Fruit fly (Drosophila melanogaster) whole organism, pupa: ENCODE data around the gene SmydA-2.

Experiments used
- CG10348 ChIP-seq: fragments of 200-800 bp; sonication (Bioruptor generic); IDR thresholded peaks from 2 replicates; pipeline ENCODE4 v1.3.6; 2022; ENCODE audit warnings: missing biosample characterization, missing genetic modification characterization
- CG12605 ChIP-seq: fragments of 200-800 bp; sonication (Bioruptor generic); IDR thresholded peaks from 2 replicates; pipeline ENCODE4 v1.3.6; 2022; ENCODE audit warnings: missing biosample characterization, missing genetic modification characterization
- CG13204 ChIP-seq: fragments of 200-800 bp; sonication (Bioruptor generic); optimal IDR thresholded peaks from 2 replicates; lab custom pipeline; 2018; ENCODE audit warnings: missing biosample characterization, mild to moderate bottlenecking, missing genetic modification characterization, moderate library complexity
- CG14655 ChIP-seq: fragments of 200-800 bp; sonication (Bioruptor generic); optimal IDR thresholded peaks from 3 replicates; lab custom pipeline; 2017; ENCODE audit warnings: mild to moderate bottlenecking, missing biosample characterization, missing genetic modification reagents, missing genetic modification characterization
- CG15710 ChIP-seq: fragments of 200-800 bp; sonication (Bioruptor generic); optimal IDR thresholded peaks from 2 replicates; lab custom pipeline; 2018; ENCODE audit warnings: missing biosample characterization, mild to moderate bottlenecking, missing genetic modification characterization, moderate library complexity
- CG17806 ChIP-seq: fragments of 200-800 bp; sonication (Bioruptor generic); optimal IDR thresholded peaks from 2 replicates; lab custom pipeline; 2018; ENCODE audit warnings: missing biosample characterization, mild to moderate bottlenecking, missing genetic modification characterization, moderate library complexity
- CG32121 ChIP-seq: fragments of 200-800 bp; sonication (Bioruptor generic); IDR thresholded peaks from 2 replicates; pipeline ENCODE4 v1.3.6; 2022; ENCODE audit warnings: missing biosample characterization, missing genetic modification characterization
- CG34367 ChIP-seq: fragments of 200-800 bp; sonication (Bioruptor generic); optimal IDR thresholded peaks from 2 replicates; lab custom pipeline; 2018; ENCODE audit warnings: missing biosample characterization, mild to moderate bottlenecking, missing genetic modification characterization
- CG4496 ChIP-seq: fragments of 200-800 bp; sonication (Bioruptor generic); IDR thresholded peaks from 3 replicates; pipeline ENCODE4 v1.3.6; 2022; ENCODE audit warnings: missing biosample characterization, missing genetic modification characterization
- CG8159 ChIP-seq: fragments of 200-800 bp; sonication (Bioruptor generic); optimal IDR thresholded peaks from 3 replicates; lab custom pipeline; 2018; ENCODE audit warnings: missing biosample characterization, mild to moderate bottlenecking, missing genetic modification characterization, moderate library complexity
- CG8301 ChIP-seq: fragments of 200-800 bp; sonication (Bioruptor generic); optimal IDR thresholded peaks from 2 replicates; lab custom pipeline; 2018; ENCODE audit warnings: missing biosample characterization, mild to moderate bottlenecking, missing genetic modification characterization
- CG9948 ChIP-seq: fragments of 200-800 bp; sonication (Bioruptor generic); optimal IDR thresholded peaks from 2 replicates; lab custom pipeline; 2018; ENCODE audit warnings: missing biosample characterization, mild to moderate bottlenecking, missing genetic modification characterization, moderate library complexity
- D1 ChIP-seq: fragments of 200-800 bp; sonication (Bioruptor generic); optimal IDR thresholded peaks from 2 replicates; lab custom pipeline; 2018; ENCODE audit warnings: missing biosample characterization, mild to moderate bottlenecking, missing genetic modification characterization, moderate library complexity
- EcR ChIP-seq: fragments of 200-800 bp; sonication (Bioruptor generic); optimal IDR thresholded peaks from 3 replicates; lab custom pipeline; 2019; ENCODE audit warnings: missing biosample characterization, missing genetic modification characterization, mild to moderate bottlenecking, moderate library complexity, missing genetic modification reagents
- Ets98B ChIP-seq: fragments of 200-800 bp; sonication (Bioruptor generic); IDR thresholded peaks from 2 replicates; pipeline ENCODE4 v1.3.6; 2022; ENCODE audit warnings: missing biosample characterization, missing genetic modification characterization
- Pif1A ChIP-seq: fragments of 200-800 bp; sonication (Bioruptor generic); optimal IDR thresholded peaks from 3 replicates; lab custom pipeline; 2016; ENCODE audit warnings: missing biosample characterization, missing genetic modification characterization
- Pif1B ChIP-seq: fragments of 200-800 bp; sonication (Bioruptor generic); optimal IDR thresholded peaks from 3 replicates; lab custom pipeline; 2016; ENCODE audit warnings: missing biosample characterization, missing genetic modification characterization
- Snoo ChIP-seq: fragments of 200-800 bp; sonication (Bioruptor generic); optimal IDR thresholded peaks from 3 replicates; lab custom pipeline; 2017; ENCODE audit warnings: missing biosample characterization, mild to moderate bottlenecking, missing genetic modification characterization, inconsistent platforms
- fd96Ca ChIP-seq: fragments of 200-800 bp; sonication (Bioruptor generic); IDR thresholded peaks from 3 replicates; pipeline ENCODE4 v1.3.6; 2022; ENCODE audit warnings: missing biosample characterization, missing genetic modification characterization
- gl ChIP-seq: fragments of 200-800 bp; sonication (Bioruptor generic); optimal IDR thresholded peaks from 2 replicates; lab custom pipeline; 2018; ENCODE audit warnings: missing biosample characterization, mild to moderate bottlenecking, missing genetic modification characterization
- rn ChIP-seq: fragments of 200-800 bp; sonication (Bioruptor generic); IDR thresholded peaks from 2 replicates; pipeline ENCODE4 v1.3.6; 2022; ENCODE audit warnings: missing biosample characterization, missing genetic modification characterization

The SmydA-2 gene

DNA sequence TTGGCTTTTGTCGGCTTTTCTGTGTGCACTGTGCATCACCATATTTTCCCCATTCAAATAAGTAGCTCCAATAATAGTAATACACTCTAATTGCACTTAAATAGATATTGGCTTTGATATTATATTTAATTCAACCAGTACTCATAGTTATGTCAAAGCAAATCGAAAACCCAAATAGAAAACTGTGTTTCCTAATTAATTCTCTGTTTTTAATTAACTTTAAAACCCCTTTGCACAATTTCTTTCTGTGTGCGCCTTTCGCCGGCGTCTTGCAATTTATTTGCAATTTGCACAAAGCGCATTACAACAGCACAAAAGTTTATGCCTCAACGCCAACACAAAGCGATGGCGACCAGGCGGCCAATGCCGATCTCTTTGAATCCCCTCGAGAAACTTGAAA lies 8.1 kb upstream of the SmydA-2 start:
- TF ChIP-seq D1 (tag; lab: Kevin White, UChicago), result no peak
- no peak for TF ChIP-seq CG12605
- no peak; the same call in 1 of the 2 replicates for TF ChIP-seq CG32121 (GFP tag; lab: Robert Waterston, UW)
- no peak for TF ChIP-seq CG34367 (tag; lab: Kevin White, UChicago)
- peak; percentile 73 for TF ChIP-seq Ets98B (GFP tag; lab: Robert Waterston, UW)
- TF ChIP-seq gl (tag; lab: Kevin White, UChicago), result no peak
- peak; percentile 54 for TF ChIP-seq CG8301 (tag; lab: Kevin White, UChicago)
- no peak for TF ChIP-seq CG10348 (GFP tag; lab: Robert Waterston, UW)
- TF ChIP-seq CG17806, result peak; percentile 13
- TF ChIP-seq CG8159 (tag; lab: Kevin White, UChicago), result peak; percentile 40
- TF ChIP-seq EcR (GFP tag; lab: Kevin White, UChicago), result no peak
- peak; percentile 4 for TF ChIP-seq CG15710 (tag; lab: Kevin White, UChicago)
- peak; percentile 46 for TF ChIP-seq Pif1A
- no peak for TF ChIP-seq CG9948 (tag; lab: Kevin White, UChicago)
- TF ChIP-seq CG4496 (GFP tag; lab: Robert Waterston, UW), result peak; percentile 58; the same call in 2 of the 3 replicates
- no peak for TF ChIP-seq CG13204
- TF ChIP-seq CG14655, result peak; percentile 47
- TF ChIP-seq Snoo (tag; lab: Kevin White, UChicago), result no peak
- peak; percentile 9 for TF ChIP-seq Pif1B (GFP tag; lab: Kevin White, UChicago)
- TF ChIP-seq fd96Ca, result no peak
- TF ChIP-seq rn (GFP tag; lab: Robert Waterston, UW), result no peak

DNA sequence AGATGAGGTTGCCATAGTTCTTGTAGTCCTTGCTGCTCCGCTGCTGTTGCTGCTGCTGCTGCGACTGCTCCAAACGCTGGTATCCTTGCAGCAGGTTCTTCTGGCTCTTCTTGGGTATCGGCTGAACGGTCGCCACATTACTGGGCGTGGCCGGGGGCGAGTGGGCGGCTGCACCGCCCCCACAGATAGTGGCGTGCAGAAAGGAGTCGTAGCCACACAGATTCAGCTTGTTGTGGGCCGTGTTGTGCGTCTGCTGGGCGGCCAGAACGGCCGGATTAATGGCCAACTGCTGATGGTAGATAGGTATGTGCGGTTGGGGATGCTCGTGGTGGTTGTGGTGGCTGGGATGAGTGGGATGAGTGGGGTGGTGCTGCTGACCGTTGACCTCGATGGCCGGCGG lies 2.3 kb upstream of the SmydA-2 start:
- TF ChIP-seq CG34367 (tag; lab: Kevin White, UChicago) (no peak), Pif1A (no peak), CG10348 (GFP tag; lab: Robert Waterston, UW) (no peak), fd96Ca (no peak), rn (GFP tag; lab: Robert Waterston, UW) (no peak), CG13204 (no peak), Snoo (tag; lab: Kevin White, UChicago) (no peak), CG32121 (GFP tag; lab: Robert Waterston, UW) (no peak), CG4496 (GFP tag; lab: Robert Waterston, UW) (no peak), CG17806 (no peak), CG8301 (tag; lab: Kevin White, UChicago) (no peak), Ets98B (GFP tag; lab: Robert Waterston, UW) (no peak), CG12605 (no peak)

DNA sequence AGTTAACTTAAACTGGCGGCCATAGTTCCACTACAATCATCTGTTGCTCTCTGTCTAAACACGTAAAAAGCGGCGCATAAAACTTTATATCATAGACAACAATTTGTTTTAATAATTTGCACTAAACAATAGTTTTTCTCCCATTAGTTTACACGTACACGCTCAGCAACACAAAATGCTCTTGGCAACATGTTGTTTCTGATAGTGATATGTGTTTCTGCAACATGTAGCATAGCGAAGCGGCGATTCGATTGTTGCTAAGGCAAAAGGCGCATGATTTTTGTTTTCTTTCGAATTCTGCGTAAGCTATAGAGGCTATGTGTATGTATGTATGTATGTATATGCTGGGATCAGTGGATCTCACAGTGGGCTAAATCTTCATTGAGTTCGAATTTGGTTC lies 1.1 kb upstream of the SmydA-2 start:
- TF ChIP-seq CG13204 (no peak), CG12605 (no peak), Snoo (tag; lab: Kevin White, UChicago) (no peak)
- TF ChIP-seq, all 21 proteins: peak for 0

- TF ChIP-seq CG10348 (GFP tag; lab: Robert Waterston, UW) (no peak), CG15710 (tag; lab: Kevin White, UChicago) (no peak), CG13204 (no peak), CG14655 (no peak), CG8301 (tag; lab: Kevin White, UChicago) (no peak), rn (GFP tag; lab: Robert Waterston, UW) (no peak), CG34367 (tag; lab: Kevin White, UChicago) (no peak), CG8159 (tag; lab: Kevin White, UChicago) (no peak), gl (tag; lab: Kevin White, UChicago) (no peak), D1 (tag; lab: Kevin White, UChicago) (no peak), Pif1A (no peak), fd96Ca (no peak), CG4496 (GFP tag; lab: Robert Waterston, UW) (no peak; the same call in 2 of the 3 replicates), Ets98B (GFP tag; lab: Robert Waterston, UW) (no peak), CG12605 (no peak)
These were observed 2.6 kb downstream of the SmydA-2 start, which contains the start of gene CG3808 for dm6 chr3L:19000413-19000812. TSS of gene CG3808 (minus strand) at chr3L:19000608.

- TF ChIP-seq D1 (tag; lab: Kevin White, UChicago), result no peak
- TF ChIP-seq CG15710 (tag; lab: Kevin White, UChicago), result no peak
- TF ChIP-seq EcR (GFP tag; lab: Kevin White, UChicago), result peak; percentile 14
- no peak for TF ChIP-seq fd96Ca
- TF ChIP-seq CG4496 (GFP tag; lab: Robert Waterston, UW), result peak; percentile 37; the same call in 1 of the 3 replicates
- no peak for TF ChIP-seq gl (tag; lab: Kevin White, UChicago)
- no peak for TF ChIP-seq CG10348 (GFP tag; lab: Robert Waterston, UW)
- TF ChIP-seq Ets98B (GFP tag; lab: Robert Waterston, UW), result peak; percentile 19; the same call in 1 of the 2 replicates
- TF ChIP-seq CG8159 (tag; lab: Kevin White, UChicago), result no peak
- TF ChIP-seq CG8301 (tag; lab: Kevin White, UChicago), result no peak
- TF ChIP-seq CG13204, result no peak
These were observed 4.7 kb downstream of the SmydA-2 start for dm6 chr3L:18998284-18998830.

- TF ChIP-seq Snoo (tag; lab: Kevin White, UChicago) (no peak), EcR (GFP tag; lab: Kevin White, UChicago) (peak; percentile 59)
These were observed 5.3 kb downstream of the SmydA-2 start, which contains the start of gene CG18135 for dm6 chr3L:18997590-18998283. TSS of gene CG18135 (minus strand) at chr3L:18998283.
